Fruit fly (Drosophila melanogaster): ENCODE measurements around the gene CG43702.

The CG43702 gene

dm6 chr3L:21279168-21279567, 19.3 kb upstream of the CG43702 start:
- TF ChIP-seq Vsx2 (GFP tag; optimal IDR thresholded peaks at IDR 0.05; ENCODE audit: partially characterized antibody) (no peak), h (GFP tag; optimal IDR thresholded peaks at IDR 0.05) (no peak), woc (GFP tag; optimal IDR thresholded peaks at IDR 0.05) (no peak), dsf (GFP tag; optimal IDR thresholded peaks at IDR 0.05; ENCODE audit: borderline replicate concordance) (no peak), brk (GFP tag; optimal IDR thresholded peaks at IDR 0.05) (no peak), Sp1 (GFP tag; optimal IDR thresholded peaks at IDR 0.05) (no peak), lola (GFP tag; optimal IDR thresholded peaks at IDR 0.05) (no peak), usp (GFP tag; optimal IDR thresholded peaks at IDR 0.05) (no peak), fru (GFP tag; optimal IDR thresholded peaks at IDR 0.05) (no peak), Mio (GFP tag; optimal IDR thresholded peaks at IDR 0.05) (no peak)

dm6 chr3L:21279876-21280566, 18.5 kb upstream of the CG43702 start, which contains the start of gene AcCoAS:
Gene AcCoAS (minus strand): TSS chr3L:21280243.
- TF ChIP-seq Jra (GFP tag; optimal IDR thresholded peaks at IDR 0.05) (peak; percentile 47), CG32264 (GFP tag; optimal IDR thresholded peaks at IDR 0.05) (peak; percentile 4), ey (GFP tag; optimal IDR thresholded peaks at IDR 0.05) (peak; percentile 62), Hr78 (GFP tag; optimal IDR thresholded peaks at IDR 0.05) (no peak), pan (optimal IDR thresholded peaks at IDR 0.05) (no peak), h (GFP tag; optimal IDR thresholded peaks at IDR 0.05) (peak; percentile 87), Mio (GFP tag; optimal IDR thresholded peaks at IDR 0.05) (peak; percentile 21), Dif (GFP tag; optimal IDR thresholded peaks at IDR 0.05; ENCODE audit: partially characterized antibody) (no peak), Myc (optimal IDR thresholded peaks at IDR 0.05) (no peak), Hnf4 (GFP tag; optimal IDR thresholded peaks at IDR 0.05) (peak; percentile 15), N (GFP tag; optimal IDR thresholded peaks at IDR 0.05) (no peak), CG9705 (GFP tag; optimal IDR thresholded peaks at IDR 0.05) (no peak), Hr83 (GFP tag; optimal IDR thresholded peaks at IDR 0.05; ENCODE audit: poor library complexity, severe bottlenecking) (peak; percentile 67), lola (GFP tag; optimal IDR thresholded peaks at IDR 0.05) (no peak), rgr (GFP tag; optimal IDR thresholded peaks at IDR 0.05) (peak; percentile 67), Rel (GFP tag; optimal IDR thresholded peaks at IDR 0.05) (no peak), Rel (tag; optimal IDR thresholded peaks at IDR 0.05) (peak; percentile 33), sage (GFP tag; optimal IDR thresholded peaks at IDR 0.05) (no peak), Dfd (GFP tag; optimal IDR thresholded peaks at IDR 0.05) (no peak), Abd-B (GFP tag; optimal IDR thresholded peaks at IDR 0.05) (no peak), psq (GFP tag; optimal IDR thresholded peaks at IDR 0.05) (peak; percentile 29), tai (GFP tag; optimal IDR thresholded peaks at IDR 0.05) (no peak), OdsH (GFP tag; optimal IDR thresholded peaks at IDR 0.05) (peak; percentile 65), brk (GFP tag; optimal IDR thresholded peaks at IDR 0.05) (peak; percentile 29), dl (GFP tag; optimal IDR thresholded peaks at IDR 0.05; ENCODE audit: insufficient read depth in 1 of 2, partially characterized antibody in 2 of 2) (no peak), CrebA (GFP tag; optimal IDR thresholded peaks at IDR 0.05; ENCODE audit: borderline replicate concordance) (no peak), dsf (GFP tag; optimal IDR thresholded peaks at IDR 0.05; ENCODE audit: borderline replicate concordance) (no peak), jim (GFP tag; optimal IDR thresholded peaks at IDR 0.05) (no peak), HLH106 (tag; optimal IDR thresholded peaks at IDR 0.05) (peak; percentile 31), Vsx2 (GFP tag; optimal IDR thresholded peaks at IDR 0.05; ENCODE audit: partially characterized antibody) (no peak), fru (GFP tag; optimal IDR thresholded peaks at IDR 0.05) (peak; percentile 63), br (GFP tag; optimal IDR thresholded peaks at IDR 0.05) (peak; percentile 68), foxo (GFP tag; optimal IDR thresholded peaks at IDR 0.05) (peak; percentile 8 to 74), GATAd (GFP tag; optimal IDR thresholded peaks at IDR 0.05) (no peak), woc (GFP tag; optimal IDR thresholded peaks at IDR 0.05) (no peak), Sp1 (GFP tag; optimal IDR thresholded peaks at IDR 0.05) (peak; percentile 55), sv (GFP tag; optimal IDR thresholded peaks at IDR 0.05) (peak; percentile 4), dmrt93B (GFP tag; optimal IDR thresholded peaks at IDR 0.05) (no peak), usp (GFP tag; optimal IDR thresholded peaks at IDR 0.05) (no peak)
